Worm (Caenorhabditis elegans) whole organism, L1 larva: ENCODE data around the gene C34C6.3.
A peak's percentile ranks its signal among the peaks of the same experiment; 100 is the strongest.

ENCODE experiments used
- C16A3.4 ChIP-seq: fragments of 150-350 bp; optimal IDR thresholded peaks from 2 replicates; lab custom pipeline; 2014; ENCODE audit warnings: missing biosample characterization, missing genetic modification characterization
- C34B4.2 ChIP-seq: sonication (generic microtip); optimal IDR thresholded peaks from 2 replicates; lab custom pipeline; 2017; ENCODE audit warnings: mild to moderate bottlenecking, missing genetic modification characterization, missing compliant biosample characterization
- Y116A8C.19 ChIP-seq: sonication (generic microtip); optimal IDR thresholded peaks from 2 replicates; lab custom pipeline; 2016; ENCODE audit warnings: missing compliant biosample characterization, missing genetic modification characterization, borderline replicate concordance
- aly-2 ChIP-seq: fragments of 150-350 bp; optimal IDR thresholded peaks from 2 replicates; lab custom pipeline; 2014; ENCODE audit warnings: missing biosample characterization, missing genetic modification characterization
- ama-1 ChIP-seq: fragments of 150-350 bp; optimal IDR thresholded peaks from 2 replicates; lab custom pipeline; 2014
- blmp-1 ChIP-seq: fragments of 150-350 bp; optimal IDR thresholded peaks from 2 replicates; lab custom pipeline; 2014; ENCODE audit warnings: missing biosample characterization, missing genetic modification characterization
- ceh-82 ChIP-seq, 3 experiments: fragments of 150-350 bp in 1 of 3; sonication (generic microtip) in 2 of 3; optimal IDR thresholded peaks; 2 replicates each; lab custom pipeline; 2014 to 2017; ENCODE audit warnings: missing biosample characterization in 3 of 3, missing genetic modification characterization in 3 of 3
- ceh-88 ChIP-seq: fragments of 200-800 bp; sonication (Bioruptor generic); IDR thresholded peaks from 2 replicates; pipeline ENCODE4 v1.3.6; 2022; ENCODE audit warnings: missing genetic modification characterization, missing compliant biosample characterization
- ceh-90 ChIP-seq: sonication (generic microtip); optimal IDR thresholded peaks from 2 replicates; lab custom pipeline; 2016; ENCODE audit warnings: missing genetic modification characterization, missing compliant biosample characterization
- ces-1 ChIP-seq: fragments of 150-350 bp; optimal IDR thresholded peaks from 2 replicates; lab custom pipeline; 2014; ENCODE audit warnings: missing biosample characterization, missing genetic modification reagents, missing genetic modification characterization
- dsc-1 ChIP-seq: sonication (generic microtip); optimal IDR thresholded peaks from 2 replicates; lab custom pipeline; 2016; ENCODE audit warnings: mild to moderate bottlenecking, missing genetic modification characterization, missing compliant biosample characterization
- efl-1 ChIP-seq, 4 experiments: fragments of 150-350 bp; optimal IDR thresholded peaks in 3 of 4; peaks in 1 of 4; 1 replicate in 1 of 4; 2 replicates in 3 of 4; lab custom pipeline; 2014; ENCODE audit warnings: missing biosample characterization in 2 of 4, missing genetic modification characterization in 2 of 4, missing genetic modification reagents in 2 of 4
- elt-2 ChIP-seq: sonication (generic microtip); optimal IDR thresholded peaks from 2 replicates; lab custom pipeline; 2016; ENCODE audit warnings: missing genetic modification characterization, mild to moderate bottlenecking, inconsistent platforms, missing compliant biosample characterization, missing genetic modification reagents
- fkh-10 ChIP-seq: sonication (generic microtip); optimal IDR thresholded peaks from 2 replicates; lab custom pipeline; 2017; ENCODE audit warnings: missing biosample characterization, missing genetic modification reagents, missing genetic modification characterization
- fkh-4 ChIP-seq: sonication (generic microtip); optimal IDR thresholded peaks from 2 replicates; lab custom pipeline; 2016; ENCODE audit warnings: missing compliant biosample characterization, missing genetic modification characterization, borderline replicate concordance
- fos-1 ChIP-seq: fragments of 150-350 bp; optimal IDR thresholded peaks from 2 replicates; lab custom pipeline; 2014; ENCODE audit warnings: missing biosample characterization, missing genetic modification characterization
- irx-1 ChIP-seq: sonication (generic microtip); optimal IDR thresholded peaks from 2 replicates; lab custom pipeline; 2016; ENCODE audit warnings: missing genetic modification characterization, missing compliant biosample characterization
- lin-14 ChIP-seq: fragments of 200-800 bp; sonication (Bioruptor generic); optimal IDR thresholded peaks from 2 replicates; lab custom pipeline; 2018; ENCODE audit warnings: mild to moderate bottlenecking, missing genetic modification characterization, moderate library complexity, missing compliant biosample characterization
- lin-35 ChIP-seq, 2 experiments: fragments of 150-350 bp; optimal IDR thresholded peaks; 2 replicates each; lab custom pipeline; 2014; ENCODE audit warnings: missing biosample characterization in 2 of 2, missing genetic modification characterization in 2 of 2, missing genetic modification reagents in 2 of 2
- lsy-2 ChIP-seq, 2 experiments: fragments of 150-350 bp; optimal IDR thresholded peaks; 2 replicates each; lab custom pipeline; 2014; ENCODE audit warnings: missing biosample characterization in 2 of 2, missing genetic modification characterization in 2 of 2
- mef-2 ChIP-seq: fragments of 150-350 bp; optimal IDR thresholded peaks from 2 replicates; lab custom pipeline; 2014; ENCODE audit warnings: missing biosample characterization, missing genetic modification characterization
- nhr-11 ChIP-seq: fragments of 150-350 bp; optimal IDR thresholded peaks from 2 replicates; lab custom pipeline; 2014; ENCODE audit warnings: missing biosample characterization, missing genetic modification characterization
- nhr-237 ChIP-seq: fragments of 150-350 bp; optimal IDR thresholded peaks from 2 replicates; lab custom pipeline; 2014; ENCODE audit warnings: missing biosample characterization, missing genetic modification characterization
- nhr-47 ChIP-seq: sonication (generic microtip); optimal IDR thresholded peaks from 2 replicates; lab custom pipeline; 2016; ENCODE audit warnings: mild to moderate bottlenecking, missing genetic modification characterization, moderate library complexity, missing compliant biosample characterization
- nhr-71 ChIP-seq: sonication (generic microtip); optimal IDR thresholded peaks from 2 replicates; lab custom pipeline; 2016; ENCODE audit warnings: mild to moderate bottlenecking, missing genetic modification characterization, moderate library complexity, missing compliant biosample characterization
- nhr-84 ChIP-seq: sonication (generic microtip); optimal IDR thresholded peaks from 2 replicates; lab custom pipeline; 2017; ENCODE audit warnings: missing biosample characterization, missing genetic modification characterization
- pag-3 ChIP-seq: sonication (generic microtip); optimal IDR thresholded peaks from 2 replicates; lab custom pipeline; 2017; ENCODE audit warnings: missing genetic modification characterization, mild to moderate bottlenecking, missing compliant biosample characterization, antibody characterized with exemption, borderline replicate concordance; ENCODE audit not compliant: insufficient read depth
- pax-3 ChIP-seq: fragments of 200-800 bp; sonication (Bioruptor generic); optimal IDR thresholded peaks from 2 replicates; lab custom pipeline; 2018; ENCODE audit warnings: mild to moderate bottlenecking, missing genetic modification characterization, moderate library complexity, missing compliant biosample characterization
- sox-4 ChIP-seq: sonication (generic microtip); optimal IDR thresholded peaks from 2 replicates; lab custom pipeline; 2016; ENCODE audit warnings: missing genetic modification characterization, missing compliant biosample characterization
- sptf-1 ChIP-seq: fragments of 150-350 bp; optimal IDR thresholded peaks from 2 replicates; lab custom pipeline; 2014; ENCODE audit warnings: missing biosample characterization, missing genetic modification characterization
- sup-37 ChIP-seq: fragments of 200-800 bp; sonication (Bioruptor generic); optimal IDR thresholded peaks from 2 replicates; lab custom pipeline; 2018; ENCODE audit warnings: mild to moderate bottlenecking, missing genetic modification characterization, missing compliant biosample characterization
- tbx-2 ChIP-seq: sonication (generic microtip); optimal IDR thresholded peaks from 2 replicates; lab custom pipeline; 2016; ENCODE audit warnings: missing genetic modification characterization, missing compliant biosample characterization
- unc-86 ChIP-seq: sonication (generic microtip); optimal IDR thresholded peaks from 2 replicates; lab custom pipeline; 2016; ENCODE audit warnings: missing genetic modification characterization, missing compliant biosample characterization
- ztf-11 ChIP-seq, 2 experiments: sonication (generic microtip); optimal IDR thresholded peaks; 2 replicates each; lab custom pipeline; 2016 to 2017; ENCODE audit warnings: missing genetic modification characterization in 2 of 2, missing biosample characterization in 1 of 2, missing compliant biosample characterization in 1 of 2
- ztf-4 ChIP-seq: fragments of 150-350 bp; optimal IDR thresholded peaks from 2 replicates; lab custom pipeline; 2014; ENCODE audit warnings: missing biosample characterization, missing genetic modification characterization

The C34C6.3 gene

ce11 chrII:8691344-8691960, at the start of gene C34C6.3:
TSS of gene C34C6.3 (plus strand) at chrII:8691910.
- peak; percentile 90 for TF ChIP-seq blmp-1 (tag; lab: Kevin White, UChicago)
- TF ChIP-seq ceh-82 (tag; optimal IDR thresholded peaks at IDR 0.05; lab: Kevin White, UChicago) = no peak

- TF ChIP-seq aly-2 (no peak), unc-86 (no peak), blmp-1 (tag; lab: Kevin White, UChicago) (peak; percentile 83), lin-14 (GFP tag; lab: Kevin White, UChicago) (peak; percentile 13)
Observed at ce11 chrII:8642376-8642775, 49.3 kb upstream of the C34C6.3 start.

- TF ChIP-seq fos-1 (tag; lab: Kevin White, UChicago) = no peak
- TF ChIP-seq dsc-1 (tag; lab: Kevin White, UChicago) = peak; percentile 90
- TF ChIP-seq nhr-71 (tag; lab: Kevin White, UChicago) = peak; percentile 18
- no peak for TF ChIP-seq nhr-237 (tag; lab: Kevin White, UChicago)
- TF ChIP-seq pag-3 (tag; lab: Kevin White, UChicago) = no peak
- TF ChIP-seq ama-1 (lab: Kevin White, UChicago) = no peak
- no peak for TF ChIP-seq efl-1 (optimal IDR thresholded peaks at IDR 0.05; lab: Kevin White, UChicago)
- peak in 1 of 2 experiments; percentile 67 for TF ChIP-seq efl-1 (GFP tag; optimal IDR thresholded peaks at IDR 0.05 in 1 of 2; lab: Kevin White, UChicago)
- no peak for TF ChIP-seq sup-37 (GFP tag; lab: Kevin White, UChicago)
- peak in 1 of 2 experiments; percentile 20 for TF ChIP-seq lsy-2 (tag; optimal IDR thresholded peaks at IDR 0.05; lab: Kevin White, UChicago)
- TF ChIP-seq blmp-1 (tag; lab: Kevin White, UChicago) = peak; percentile 37
- TF ChIP-seq fkh-4 = peak; percentile 76
- TF ChIP-seq nhr-84 = no peak
- TF ChIP-seq lin-14 (GFP tag; lab: Kevin White, UChicago) = peak; percentile 58
- TF ChIP-seq nhr-11 = no peak
- TF ChIP-seq, all 84 proteins: peak for 7
Observed at ce11 chrII:8643627-8644356, 47.9 kb upstream of the C34C6.3 start.

- TF ChIP-seq ztf-4 (no peak), pax-3 (tag; lab: Kevin White, UChicago) (no peak), ces-1 (GFP tag; lab: Kevin White, UChicago) (no peak), C34B4.2 (tag; lab: Kevin White, UChicago) (no peak), ceh-82 (tag; optimal IDR thresholded peaks at IDR 0.05; lab: Kevin White, UChicago) (no peak), irx-1 (tag; lab: Kevin White, UChicago) (no peak), ztf-11 (tag; optimal IDR thresholded peaks at IDR 0.05; lab: Kevin White, UChicago) (no peak), nhr-47 (tag; lab: Kevin White, UChicago) (no peak), fkh-10 (no peak), ceh-90 (tag; lab: Kevin White, UChicago) (no peak), elt-2 (no peak), ceh-88 (GFP tag; lab: Robert Waterston, UW) (no peak), nhr-71 (tag; lab: Kevin White, UChicago) (no peak)
Observed at ce11 chrII:8646437-8646836, 45.3 kb upstream of the C34C6.3 start.

- TF ChIP-seq tbx-2 = no peak
- TF ChIP-seq efl-1 (optimal IDR thresholded peaks at IDR 0.05; lab: Kevin White, UChicago) = no peak
- TF ChIP-seq efl-1 (GFP tag; optimal IDR thresholded peaks at IDR 0.05 in 1 of 2; lab: Kevin White, UChicago) = no peak
- no peak for TF ChIP-seq nhr-84
- no peak for TF ChIP-seq blmp-1 (tag; lab: Kevin White, UChicago)
- TF ChIP-seq nhr-47 (tag; lab: Kevin White, UChicago) = no peak
- TF ChIP-seq lin-35 (GFP tag; optimal IDR thresholded peaks at IDR 0.05; lab: Kevin White, UChicago) = no peak
- no peak for TF ChIP-seq lin-14 (GFP tag; lab: Kevin White, UChicago)
- no peak for TF ChIP-seq Y116A8C.19 (tag; lab: Kevin White, UChicago)
- TF ChIP-seq C16A3.4 = no peak
- no peak for TF ChIP-seq mef-2 (tag; lab: Kevin White, UChicago)
- TF ChIP-seq sox-4 = no peak
- TF ChIP-seq sptf-1 (tag; lab: Kevin White, UChicago) = no peak
Observed at ce11 chrII:8648843-8649242, 42.9 kb upstream of the C34C6.3 start.
